Fruit fly (Drosophila melanogaster): ENCODE measurements around the gene mas.

- TF ChIP-seq CG1620 (GFP tag; optimal IDR thresholded peaks at IDR 0.05) (no peak), CG5204 (GFP tag; optimal IDR thresholded peaks at IDR 0.05) (no peak), CG33017 (tag; optimal IDR thresholded peaks at IDR 0.05) (no peak), cic (GFP tag; optimal IDR thresholded peaks at IDR 0.05) (no peak), pad (GFP tag; optimal IDR thresholded peaks at IDR 0.05) (no peak), CG11617 (GFP tag; optimal IDR thresholded peaks at IDR 0.05) (no peak), kay (GFP tag; ENCODE audit: borderline replicate concordance) (no peak)
Observed at dm6 chr3L:4184563-4184962, 17.3 kb upstream of the mas start, which contains the start of gene Teh3.
